Worm (Caenorhabditis elegans): ENCODE measurements around the gene C03B1.1.
A peak's percentile ranks its signal among the peaks of the same experiment; 100 is the strongest.

The C03B1.1 gene

DNA sequence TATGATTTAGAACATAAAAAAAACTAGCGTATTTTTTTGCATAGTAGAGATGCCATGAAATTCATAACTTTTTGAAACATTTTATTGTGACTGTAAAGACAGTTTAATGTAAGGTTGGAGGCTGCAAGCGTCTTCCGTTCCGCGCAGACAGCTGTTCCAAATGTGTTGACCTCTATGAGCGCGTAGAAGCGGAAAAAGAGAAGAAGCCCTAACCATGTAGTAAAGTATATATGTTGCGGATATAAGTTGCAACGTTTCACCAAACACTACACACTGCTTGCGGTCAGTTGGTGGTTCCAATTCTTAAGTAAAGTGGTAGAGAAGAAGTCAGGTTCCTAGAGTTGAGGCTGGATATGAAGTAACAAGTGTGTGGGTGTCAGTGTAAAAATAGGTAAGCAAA, 14.1 kb downstream of the C03B1.1 start:
- no peak for TF ChIP-seq nhr-12 (tag; optimal IDR thresholded peaks at IDR 0.05)
- TF ChIP-seq alr-1 (tag; optimal IDR thresholded peaks at IDR 0.05): no peak
- no peak for TF ChIP-seq sem-4 (tag; optimal IDR thresholded peaks at IDR 0.05)
- no peak for TF ChIP-seq sma-9 (GFP tag; optimal IDR thresholded peaks at IDR 0.05)
- TF ChIP-seq sma-9 (tag; optimal IDR thresholded peaks at IDR 0.05): no peak
- no peak for TF ChIP-seq ceh-82 (tag; optimal IDR thresholded peaks at IDR 0.05)
- no peak for TF ChIP-seq lsy-2 (tag; optimal IDR thresholded peaks at IDR 0.05)
- TF ChIP-seq ama-1 (optimal IDR thresholded peaks at IDR 0.05): no peak
- TF ChIP-seq nhr-129 (tag; optimal IDR thresholded peaks at IDR 0.05): no peak
- no peak for TF ChIP-seq nhr-6 (tag; optimal IDR thresholded peaks at IDR 0.05)
- no peak for TF ChIP-seq blmp-1 (tag; optimal IDR thresholded peaks at IDR 0.05; ENCODE audit: insufficient read depth)
- no peak for TF ChIP-seq mdl-1 (tag; optimal IDR thresholded peaks at IDR 0.05)
- TF ChIP-seq mab-5 (tag; optimal IDR thresholded peaks at IDR 0.05): no peak
- no peak for TF ChIP-seq ZK546.5 (tag; optimal IDR thresholded peaks at IDR 0.05)
- no peak for TF ChIP-seq nhr-11 (tag; optimal IDR thresholded peaks at IDR 0.05)

DNA sequence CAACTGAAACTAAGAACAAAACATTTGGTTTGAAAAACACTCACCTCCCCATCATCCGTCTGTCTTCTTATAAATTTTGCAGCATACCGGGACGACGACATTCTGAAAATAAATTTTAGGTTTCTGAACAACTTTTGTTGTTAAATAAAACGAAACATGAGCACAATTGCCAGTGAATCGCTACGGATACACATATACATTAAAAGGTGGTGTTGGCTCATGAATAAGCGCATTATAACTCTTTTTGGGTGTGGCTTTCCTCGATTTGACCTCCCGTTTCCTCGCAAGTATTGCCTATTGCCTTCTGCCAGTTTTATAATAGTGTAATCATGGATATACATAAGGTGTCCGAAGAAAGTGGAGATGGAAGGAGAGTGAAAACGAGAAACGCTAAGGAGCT, 16.9 kb downstream of the C03B1.1 start, which contains the start of gene igcm-2:
igcm-2 (minus strand) TSS at position 101 of the 400 bp plus-strand sequence.
- TF ChIP-seq lin-13 (GFP tag; optimal IDR thresholded peaks at IDR 0.05): no peak
- no peak for TF ChIP-seq mab-5 (tag; optimal IDR thresholded peaks at IDR 0.05)
- TF ChIP-seq mdl-1 (tag; optimal IDR thresholded peaks at IDR 0.05): no peak
- no peak for TF ChIP-seq ZK546.5 (tag; optimal IDR thresholded peaks at IDR 0.05)
- no peak for TF ChIP-seq C34F6.9 (tag; optimal IDR thresholded peaks at IDR 0.05)
- TF ChIP-seq lsy-2 (tag; optimal IDR thresholded peaks at IDR 0.05): no peak
- no peak for TF ChIP-seq alr-1 (tag; optimal IDR thresholded peaks at IDR 0.05)
- no peak for TF ChIP-seq sem-4 (tag; optimal IDR thresholded peaks at IDR 0.05)
- TF ChIP-seq mbf-1 (tag; optimal IDR thresholded peaks at IDR 0.05): no peak
- TF ChIP-seq nhr-21 (tag; optimal IDR thresholded peaks at IDR 0.05): no peak
- TF ChIP-seq nhr-12 (tag; optimal IDR thresholded peaks at IDR 0.05): no peak
- no peak for TF ChIP-seq aly-2 (tag; optimal IDR thresholded peaks at IDR 0.05)
- no peak for TF ChIP-seq nhr-129 (tag; optimal IDR thresholded peaks at IDR 0.05)
- no peak for TF ChIP-seq unc-62 (GFP tag; optimal IDR thresholded peaks at IDR 0.05)

DNA sequence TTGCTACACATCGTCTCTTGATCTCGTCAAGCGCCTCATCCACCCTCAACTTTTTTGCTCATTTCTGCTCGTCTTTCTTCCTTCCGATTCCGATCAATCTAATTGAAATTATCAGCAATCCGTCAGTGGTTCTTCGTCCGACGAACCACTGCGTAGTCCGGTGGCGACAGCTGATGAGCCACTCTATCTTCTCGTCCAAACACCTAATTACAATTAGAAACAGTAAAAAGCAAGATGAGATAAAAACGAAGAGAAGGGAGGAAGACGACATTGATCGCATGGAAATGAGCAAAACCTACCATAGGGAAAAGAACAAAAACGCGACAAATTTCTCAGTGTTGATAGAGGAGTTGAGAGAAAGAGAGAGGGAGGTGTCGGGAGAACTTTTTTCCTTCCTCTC, 24.9 kb downstream of the C03B1.1 start:
- TF ChIP-seq C34F6.9 (tag; optimal IDR thresholded peaks at IDR 0.05): peak; percentile 8
- peak in 1 of 2 experiments; percentile 5 for TF ChIP-seq lsy-2 (tag; optimal IDR thresholded peaks at IDR 0.05)
- no peak for TF ChIP-seq dmd-4 (tag; optimal IDR thresholded peaks at IDR 0.05)
- TF ChIP-seq F13H6.1 (tag; optimal IDR thresholded peaks at IDR 0.05): peak; percentile 6

DNA sequence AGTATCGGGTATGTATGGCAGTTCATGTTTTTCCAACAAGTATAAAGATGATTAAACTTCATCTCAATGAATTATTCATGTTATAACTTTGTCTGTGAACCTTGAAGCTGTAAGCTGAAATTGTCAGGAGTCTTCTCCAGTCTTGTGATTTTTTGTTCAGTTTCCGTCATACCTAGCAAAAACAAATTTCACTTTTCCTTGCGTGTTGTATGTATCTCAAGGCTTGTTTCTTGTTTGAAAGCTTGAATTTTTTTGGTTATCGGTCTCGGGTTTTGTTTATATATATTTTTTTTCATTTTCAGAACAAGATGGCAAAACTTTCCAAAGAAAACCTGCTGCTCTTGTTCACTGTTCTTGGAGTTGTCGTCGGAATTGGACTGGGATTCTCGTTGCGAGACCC, 28.6 kb downstream of the C03B1.1 start, which contains the start of gene glt-4:
glt-4 (plus strand) TSS at position 301 of the 400 bp plus-strand sequence.
- TF ChIP-seq lsy-2 (tag; optimal IDR thresholded peaks at IDR 0.05): no peak
- TF ChIP-seq nhr-12 (tag; optimal IDR thresholded peaks at IDR 0.05): no peak
- TF ChIP-seq F13H6.1 (tag; optimal IDR thresholded peaks at IDR 0.05): no peak
- TF ChIP-seq skn-1 (tag; optimal IDR thresholded peaks at IDR 0.05): no peak
- TF ChIP-seq unc-55 (GFP tag; optimal IDR thresholded peaks at IDR 0.05): no peak
- no peak for TF ChIP-seq nhr-129 (tag; optimal IDR thresholded peaks at IDR 0.05)
- no peak for TF ChIP-seq elt-1 (tag; optimal IDR thresholded peaks at IDR 0.05)
- no peak for TF ChIP-seq lin-39 (tag; optimal IDR thresholded peaks at IDR 0.05)
- TF ChIP-seq zag-1 (tag; optimal IDR thresholded peaks at IDR 0.05): no peak
- no peak for TF ChIP-seq ZK546.5 (tag; optimal IDR thresholded peaks at IDR 0.05)
- no peak for TF ChIP-seq alr-1 (tag; optimal IDR thresholded peaks at IDR 0.05)
- TF ChIP-seq R02D3.7 (tag; optimal IDR thresholded peaks at IDR 0.05): no peak
- no peak for TF ChIP-seq mab-5 (tag; optimal IDR thresholded peaks at IDR 0.05)
- TF ChIP-seq nhr-6 (tag; optimal IDR thresholded peaks at IDR 0.05): no peak
- no peak for TF ChIP-seq ama-1 (optimal IDR thresholded peaks at IDR 0.05)

DNA sequence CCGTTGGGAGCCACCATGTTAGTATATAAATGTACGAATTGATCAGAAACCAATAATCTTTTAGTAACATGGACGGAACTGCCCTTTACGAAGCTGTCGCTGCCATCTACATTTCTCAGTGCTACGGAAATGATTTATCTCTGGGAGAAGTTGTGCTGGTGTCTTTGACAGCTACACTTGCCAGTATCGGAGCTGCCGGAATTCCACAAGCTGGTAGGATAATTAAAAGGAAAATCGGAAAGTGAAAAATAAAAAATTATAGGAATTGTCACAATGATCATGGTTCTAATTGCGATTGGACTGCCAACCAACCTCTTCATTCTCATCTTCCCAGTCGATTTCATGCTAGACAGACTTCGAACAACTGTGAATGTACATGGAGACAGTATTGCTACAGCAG, 31.4 kb downstream of the C03B1.1 start:
- TF ChIP-seq alr-1 (tag; optimal IDR thresholded peaks at IDR 0.05) (no peak), unc-62 (GFP tag; optimal IDR thresholded peaks at IDR 0.05) (no peak)

DNA sequence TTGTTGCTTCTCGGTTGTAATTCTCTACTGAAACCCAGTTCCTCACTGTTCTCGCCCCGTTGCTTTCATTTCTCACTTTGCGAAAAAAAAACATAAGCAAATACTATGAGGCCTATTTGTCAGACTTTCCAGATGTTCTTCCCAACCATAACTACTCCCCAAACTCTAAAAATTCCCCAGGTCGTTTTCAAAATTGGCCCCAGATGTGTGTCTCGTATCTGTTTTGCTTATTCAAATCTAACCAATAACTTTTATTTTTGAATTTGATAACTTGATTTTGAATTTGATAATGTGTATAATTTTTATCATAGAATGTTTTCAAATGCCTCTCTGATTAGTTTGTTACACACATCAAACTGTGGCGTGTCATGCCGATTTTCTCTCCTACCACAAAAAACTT, 33.3 kb downstream of the C03B1.1 start:
- no peak for TF ChIP-seq ZK546.5 (tag; optimal IDR thresholded peaks at IDR 0.05)
- no peak for TF ChIP-seq ama-1 (optimal IDR thresholded peaks at IDR 0.05)
- no peak for TF ChIP-seq nhr-237 (tag; optimal IDR thresholded peaks at IDR 0.05)
- no peak for TF ChIP-seq nhr-21 (tag; optimal IDR thresholded peaks at IDR 0.05)
- TF ChIP-seq F13H6.1 (tag; optimal IDR thresholded peaks at IDR 0.05): no peak
- no peak for TF ChIP-seq C34F6.9 (tag; optimal IDR thresholded peaks at IDR 0.05)
- TF ChIP-seq blmp-1 (tag; optimal IDR thresholded peaks at IDR 0.05; ENCODE audit: insufficient read depth): no peak
- TF ChIP-seq lin-11 (tag; optimal IDR thresholded peaks at IDR 0.05): no peak
- no peak for TF ChIP-seq snpc-4 (tag; optimal IDR thresholded peaks at IDR 0.05)
- TF ChIP-seq ceh-16 (tag; optimal IDR thresholded peaks at IDR 0.05): no peak
- no peak for TF ChIP-seq ztf-1 (GFP tag; conservative IDR thresholded peaks at IDR 0.05)
- no peak for TF ChIP-seq unc-62 (GFP tag; optimal IDR thresholded peaks at IDR 0.05)
- TF ChIP-seq lsy-2 (tag; optimal IDR thresholded peaks at IDR 0.05): no peak
- no peak for TF ChIP-seq ztf-4 (tag; optimal IDR thresholded peaks at IDR 0.05)
- no peak for TF ChIP-seq nhr-25 (tag; optimal IDR thresholded peaks at IDR 0.05)
